Fruit fly (Drosophila melanogaster) Kc167 (cell line): ENCODE data around the gene CG43450.

Source experiments
- Myc ChIP-seq: fragments of >200 bp; optimal IDR thresholded peaks from 2 replicates; lab custom pipeline; 2017; ENCODE audit warnings: missing external identifiers
- Sin3A ChIP-seq: fragments of >200 bp; optimal IDR thresholded peaks from 2 replicates; lab custom pipeline; 2018; ENCODE audit warnings: missing external identifiers
- h ChIP-seq: fragments of >200 bp; optimal IDR thresholded peaks from 3 replicates; lab custom pipeline; 2018; ENCODE audit warnings: missing external identifiers
- insv ChIP-seq: fragments of >200 bp; optimal IDR thresholded peaks from 3 replicates; lab custom pipeline; 2018; ENCODE audit warnings: missing external identifiers
- psq ChIP-seq: fragments of >200 bp; optimal IDR thresholded peaks from 2 replicates; lab custom pipeline; 2017; ENCODE audit warnings: missing external identifiers
- ttk ChIP-seq: sonication (Bioruptor generic); optimal IDR thresholded peaks from 2 replicates; lab custom pipeline; 2017; ENCODE audit warnings: missing external identifiers

dm6 chr3R:12232629-12233028 lies 37.5 kb downstream of the CG43450 start, which contains the start of gene Pglym87:
- TF ChIP-seq psq (lab: Kevin White, UChicago) (no peak), insv (lab: Kevin White, UChicago) (no peak), ttk (lab: Kevin White, UChicago) (no peak), Sin3A (no peak), h (lab: Kevin White, UChicago) (no peak), Myc (lab: Kevin White, UChicago) (no peak)
